Fruit fly (Drosophila melanogaster) whole organism, prepupa: ENCODE results near the gene CG11583.

Source experiments
- CG10631 ChIP-seq: fragments of 200-800 bp; sonication (Bioruptor generic); optimal IDR thresholded peaks from 2 replicates; lab custom pipeline; 2016; ENCODE audit warnings: missing biosample characterization, missing genetic modification characterization
- CG10669 ChIP-seq: fragments of 200-800 bp; sonication (Bioruptor generic); optimal IDR thresholded peaks from 3 replicates; lab custom pipeline; 2018; ENCODE audit warnings: missing biosample characterization, mild to moderate bottlenecking, missing genetic modification characterization, moderate library complexity
- CG11294 ChIP-seq: fragments of 200-800 bp; sonication (Bioruptor generic); IDR thresholded peaks from 2 replicates; pipeline ENCODE4 v1.3.6; 2022; ENCODE audit warnings: missing biosample characterization, missing genetic modification characterization
- CG11762 ChIP-seq: fragments of 200-800 bp; sonication (Bioruptor generic); optimal IDR thresholded peaks from 3 replicates; lab custom pipeline; 2016; ENCODE audit warnings: missing biosample characterization, missing genetic modification characterization; ENCODE audit not compliant: insufficient read depth
- CG11902 ChIP-seq: fragments of 200-800 bp; sonication (Bioruptor generic); optimal IDR thresholded peaks from 3 replicates; lab custom pipeline; 2016; ENCODE audit warnings: missing biosample characterization, missing genetic modification characterization
- CG15336 ChIP-seq: fragments of 200-800 bp; sonication (Bioruptor generic); IDR thresholded peaks from 2 replicates; pipeline ENCODE4 v1.3.6; 2022; ENCODE audit warnings: missing biosample characterization, missing genetic modification characterization
- CG1621 ChIP-seq: fragments of 200-800 bp; sonication (Bioruptor generic); optimal IDR thresholded peaks from 3 replicates; lab custom pipeline; 2018; ENCODE audit warnings: missing biosample characterization, mild to moderate bottlenecking, missing genetic modification characterization
- CG16779 ChIP-seq: fragments of 200-800 bp; sonication (Bioruptor generic); optimal IDR thresholded peaks from 3 replicates; lab custom pipeline; 2017; ENCODE audit warnings: missing biosample characterization, mild to moderate bottlenecking, missing genetic modification characterization
- CG31627 ChIP-seq: fragments of 200-800 bp; sonication (Bioruptor generic); optimal IDR thresholded peaks from 3 replicates; lab custom pipeline; 2016; ENCODE audit warnings: missing biosample characterization, missing genetic modification characterization
- CG32006 ChIP-seq: fragments of 200-800 bp; sonication (Bioruptor generic); optimal IDR thresholded peaks from 3 replicates; lab custom pipeline; 2017; ENCODE audit warnings: missing biosample characterization, mild to moderate bottlenecking, missing genetic modification characterization
- CG6163 ChIP-seq: fragments of 200-800 bp; sonication (Bioruptor generic); IDR thresholded peaks from 3 replicates; pipeline ENCODE4 v1.3.6; 2022; ENCODE audit warnings: missing biosample characterization, missing genetic modification characterization
- CG6276 ChIP-seq: fragments of 200-800 bp; sonication (Bioruptor generic); optimal IDR thresholded peaks from 2 replicates; lab custom pipeline; 2017; ENCODE audit warnings: missing biosample characterization, mild to moderate bottlenecking, missing genetic modification characterization
- CG6792 ChIP-seq: fragments of 200-800 bp; sonication (Bioruptor generic); optimal IDR thresholded peaks from 3 replicates; lab custom pipeline; 2016; ENCODE audit warnings: missing biosample characterization, missing genetic modification characterization
- CG8319 ChIP-seq: fragments of 200-800 bp; sonication (Bioruptor generic); optimal IDR thresholded peaks from 3 replicates; lab custom pipeline; 2016; ENCODE audit warnings: missing biosample characterization, missing genetic modification characterization
- CG9139 ChIP-seq: fragments of 200-800 bp; sonication (Bioruptor generic); optimal IDR thresholded peaks from 3 replicates; lab custom pipeline; 2017; ENCODE audit warnings: missing biosample characterization, mild to moderate bottlenecking, missing genetic modification characterization
- Eip75B ChIP-seq: fragments of 200-800 bp; sonication (Bioruptor generic); optimal IDR thresholded peaks from 3 replicates; lab custom pipeline; 2016; ENCODE audit warnings: missing biosample characterization, missing genetic modification characterization
- Ets21C ChIP-seq: fragments of 200-800 bp; sonication (Bioruptor generic); optimal IDR thresholded peaks from 3 replicates; lab custom pipeline; 2016; ENCODE audit warnings: missing biosample characterization, missing genetic modification characterization
- Gug ChIP-seq: fragments of 200-800 bp; sonication (Bioruptor generic); IDR thresholded peaks from 2 replicates; pipeline ENCODE4 v1.3.6; 2022; ENCODE audit warnings: missing biosample characterization, missing genetic modification characterization
- Hr39 ChIP-seq: fragments of 200-800 bp; sonication (Bioruptor generic); optimal IDR thresholded peaks from 2 replicates; lab custom pipeline; 2016; ENCODE audit warnings: missing biosample characterization, missing genetic modification characterization
- Hr4 ChIP-seq: fragments of 200-800 bp; sonication (Bioruptor generic); optimal IDR thresholded peaks from 3 replicates; lab custom pipeline; 2016; ENCODE audit warnings: missing biosample characterization, missing genetic modification characterization
- Met ChIP-seq: fragments of 200-800 bp; sonication (Bioruptor generic); optimal IDR thresholded peaks from 3 replicates; lab custom pipeline; 2016; ENCODE audit warnings: missing biosample characterization, missing genetic modification characterization
- Smox ChIP-seq: fragments of 200-800 bp; sonication (Bioruptor generic); optimal IDR thresholded peaks from 3 replicates; lab custom pipeline; 2016; ENCODE audit warnings: missing biosample characterization, missing genetic modification characterization
- Sox102F ChIP-seq: fragments of 200-800 bp; sonication (Bioruptor generic); optimal IDR thresholded peaks from 2 replicates; lab custom pipeline; 2016; ENCODE audit warnings: missing biosample characterization, mild to moderate bottlenecking, missing genetic modification characterization
- Sox14 ChIP-seq: fragments of 200-800 bp; sonication (Bioruptor generic); optimal IDR thresholded peaks from 3 replicates; lab custom pipeline; 2016; ENCODE audit warnings: missing biosample characterization, missing genetic modification characterization
- Sox15 ChIP-seq: fragments of 200-800 bp; sonication (Bioruptor generic); optimal IDR thresholded peaks from 3 replicates; lab custom pipeline; 2016; ENCODE audit warnings: missing biosample characterization, missing genetic modification characterization
- achi ChIP-seq: fragments of 200-800 bp; sonication (Bioruptor generic); optimal IDR thresholded peaks from 3 replicates; lab custom pipeline; 2016; ENCODE audit warnings: missing biosample characterization, missing genetic modification characterization
- cyc ChIP-seq: fragments of 200-800 bp; sonication (Bioruptor generic); optimal IDR thresholded peaks from 3 replicates; lab custom pipeline; 2016; ENCODE audit warnings: missing biosample characterization, missing genetic modification characterization
- dac ChIP-seq: fragments of 200-800 bp; sonication (Bioruptor generic); optimal IDR thresholded peaks from 2 replicates; lab custom pipeline; 2017; ENCODE audit warnings: missing biosample characterization, mild to moderate bottlenecking, missing genetic modification characterization
- dsx ChIP-seq: fragments of 200-800 bp; optimal IDR thresholded peaks from 3 replicates; lab custom pipeline; 2019; ENCODE audit warnings: missing biosample characterization, mild to moderate bottlenecking, missing genetic modification characterization, moderate library complexity; ENCODE audit not compliant: poor library complexity, severe bottlenecking
- esn ChIP-seq: fragments of 200-800 bp; sonication (Bioruptor generic); optimal IDR thresholded peaks from 2 replicates; lab custom pipeline; 2016; ENCODE audit warnings: missing biosample characterization, mild to moderate bottlenecking, missing genetic modification characterization, moderate library complexity
- fd59A ChIP-seq: fragments of 200-800 bp; sonication (Bioruptor generic); optimal IDR thresholded peaks from 2 replicates; lab custom pipeline; 2017; ENCODE audit warnings: missing biosample characterization, mild to moderate bottlenecking, missing genetic modification characterization, missing genetic modification reagents
- fkh ChIP-seq: fragments of 200-800 bp; sonication (Bioruptor generic); optimal IDR thresholded peaks from 3 replicates; lab custom pipeline; 2017; ENCODE audit warnings: missing biosample characterization, mild to moderate bottlenecking, missing genetic modification characterization, moderate library complexity
- lz ChIP-seq: fragments of 200-800 bp; sonication (Bioruptor generic); optimal IDR thresholded peaks from 3 replicates; lab custom pipeline; 2016; ENCODE audit warnings: missing biosample characterization, missing genetic modification characterization
- net ChIP-seq: fragments of 200-800 bp; sonication (Bioruptor generic); optimal IDR thresholded peaks from 3 replicates; lab custom pipeline; 2016; ENCODE audit warnings: missing biosample characterization, missing genetic modification characterization
- pdm3 ChIP-seq: fragments of 200-800 bp; sonication (Bioruptor generic); optimal IDR thresholded peaks from 3 replicates; lab custom pipeline; 2016; ENCODE audit warnings: missing biosample characterization, missing genetic modification characterization
- salr ChIP-seq, 2 experiments: fragments of 200-800 bp; sonication (Bioruptor generic); optimal IDR thresholded peaks; 3 replicates each; lab custom pipeline; 2016 to 2018; ENCODE audit warnings: missing biosample characterization in 2 of 2, missing genetic modification characterization in 2 of 2, mild to moderate bottlenecking in 1 of 2
- spab ChIP-seq: fragments of 200-800 bp; sonication (Bioruptor generic); optimal IDR thresholded peaks from 2 replicates; lab custom pipeline; 2017; ENCODE audit warnings: missing biosample characterization, mild to moderate bottlenecking, missing genetic modification characterization, missing genetic modification reagents
- ss ChIP-seq, 2 experiments: fragments of 200-800 bp; sonication (Bioruptor generic); optimal IDR thresholded peaks; 2 replicates in 1 of 2; 3 replicates in 1 of 2; lab custom pipeline; 2017 to 2018; ENCODE audit warnings: mild to moderate bottlenecking in 2 of 2, missing biosample characterization in 2 of 2, missing genetic modification characterization in 2 of 2, moderate library complexity in 1 of 2
- topi ChIP-seq: fragments of 200-800 bp; sonication (Bioruptor generic); optimal IDR thresholded peaks from 3 replicates; lab custom pipeline; 2016; ENCODE audit warnings: missing biosample characterization, missing genetic modification characterization

CG11583 gene

DNA sequence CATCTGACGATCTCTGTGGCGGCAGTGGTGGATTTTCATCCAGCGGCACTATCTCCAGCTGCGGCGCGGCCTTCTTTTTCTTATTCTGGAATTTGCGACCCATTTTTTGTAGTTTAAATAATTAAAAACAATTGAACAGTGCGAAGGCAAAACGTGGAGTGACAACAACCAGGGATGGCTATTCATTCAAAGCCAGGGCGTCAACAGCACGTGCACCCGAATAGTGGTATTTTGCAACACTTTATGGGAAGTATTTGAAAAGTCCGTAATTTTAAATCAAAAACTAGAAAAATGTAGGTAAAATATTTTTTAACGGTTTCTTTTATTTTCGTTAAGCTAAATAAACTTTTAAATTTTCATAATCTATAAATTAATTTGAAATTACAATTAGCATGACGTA is at the start of gene CG11583:
Gene CG11583, minus strand, starts transcription at position 191 of the 400 bp plus-strand sequence.
- TF ChIP-seq CG11762 (GFP tag; lab: Kevin White, UChicago) (no peak), Smox (GFP tag; lab: Kevin White, UChicago) (no peak), CG1621 (tag; lab: Kevin White, UChicago) (peak; percentile 82), CG16779 (tag; lab: Kevin White, UChicago) (no peak), dsx (no peak), Sox15 (GFP tag; lab: Kevin White, UChicago) (no peak), esn (peak; percentile 49)

DNA sequence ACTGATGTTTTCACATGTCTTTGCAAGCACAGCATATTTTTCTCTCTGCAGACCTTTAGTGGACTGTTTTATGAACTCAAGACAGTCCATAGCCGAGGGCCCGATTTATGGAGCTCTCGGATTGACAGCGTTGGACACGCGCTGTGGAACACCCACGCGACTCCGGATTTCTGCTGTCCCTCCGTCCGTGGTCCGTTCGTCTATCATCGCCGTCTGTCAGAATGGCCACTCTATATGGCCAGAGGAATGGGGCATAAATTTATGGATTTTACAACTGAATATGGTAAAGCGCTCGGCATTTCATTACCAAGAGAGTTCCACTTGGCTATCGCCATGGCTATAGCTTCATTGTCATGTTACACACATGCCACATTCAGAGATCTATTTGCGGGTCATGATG is 45.4 kb upstream of the CG11583 start:
- no peak for TF ChIP-seq Eip75B (GFP tag; lab: Kevin White, UChicago)
- no peak for TF ChIP-seq lz (GFP tag; lab: Kevin White, UChicago)
- TF ChIP-seq net (GFP tag; lab: Kevin White, UChicago) = no peak
- no peak for TF ChIP-seq Met (GFP tag; lab: Kevin White, UChicago)
- no peak for TF ChIP-seq CG31627 (GFP tag; lab: Kevin White, UChicago)
- no peak for TF ChIP-seq pdm3 (GFP tag; lab: Kevin White, UChicago)

DNA sequence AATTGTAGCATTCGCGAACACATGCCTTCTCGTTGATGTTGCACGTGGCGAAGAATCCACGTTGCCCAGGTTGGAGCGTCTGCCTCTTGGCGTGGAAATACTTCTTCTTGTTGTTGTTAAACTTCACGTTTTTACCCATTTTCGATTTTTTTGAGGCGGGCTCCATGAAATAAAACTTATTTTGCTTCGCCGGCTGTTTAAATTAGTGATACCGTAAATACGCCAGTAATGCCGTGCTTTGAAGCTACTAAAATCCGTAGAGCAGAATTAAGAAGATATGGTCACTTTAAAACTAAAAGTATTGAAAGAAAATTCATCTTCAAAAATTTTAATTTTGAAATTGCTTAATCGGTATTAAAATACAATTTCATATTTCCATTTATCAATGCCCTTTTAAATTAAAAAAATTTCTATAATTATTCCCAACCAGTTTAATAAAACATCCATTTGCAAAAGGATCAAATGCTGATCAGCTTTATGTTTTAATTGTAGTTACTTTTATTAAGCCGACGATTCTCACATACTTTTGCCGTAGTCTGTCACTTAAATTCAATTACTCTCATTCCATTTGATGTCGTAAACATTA is 39.5 kb upstream of the CG11583 start, which contains the start of gene CG15014:
Gene CG15014, minus strand, starts transcription at position 228 of the 586 bp plus-strand sequence.
- TF ChIP-seq topi (GFP tag; lab: Kevin White, UChicago) (no peak), CG15336 (GFP tag; lab: Robert Waterston, UW) (no peak)
- TF ChIP-seq, all 60 proteins: peak for 0

DNA sequence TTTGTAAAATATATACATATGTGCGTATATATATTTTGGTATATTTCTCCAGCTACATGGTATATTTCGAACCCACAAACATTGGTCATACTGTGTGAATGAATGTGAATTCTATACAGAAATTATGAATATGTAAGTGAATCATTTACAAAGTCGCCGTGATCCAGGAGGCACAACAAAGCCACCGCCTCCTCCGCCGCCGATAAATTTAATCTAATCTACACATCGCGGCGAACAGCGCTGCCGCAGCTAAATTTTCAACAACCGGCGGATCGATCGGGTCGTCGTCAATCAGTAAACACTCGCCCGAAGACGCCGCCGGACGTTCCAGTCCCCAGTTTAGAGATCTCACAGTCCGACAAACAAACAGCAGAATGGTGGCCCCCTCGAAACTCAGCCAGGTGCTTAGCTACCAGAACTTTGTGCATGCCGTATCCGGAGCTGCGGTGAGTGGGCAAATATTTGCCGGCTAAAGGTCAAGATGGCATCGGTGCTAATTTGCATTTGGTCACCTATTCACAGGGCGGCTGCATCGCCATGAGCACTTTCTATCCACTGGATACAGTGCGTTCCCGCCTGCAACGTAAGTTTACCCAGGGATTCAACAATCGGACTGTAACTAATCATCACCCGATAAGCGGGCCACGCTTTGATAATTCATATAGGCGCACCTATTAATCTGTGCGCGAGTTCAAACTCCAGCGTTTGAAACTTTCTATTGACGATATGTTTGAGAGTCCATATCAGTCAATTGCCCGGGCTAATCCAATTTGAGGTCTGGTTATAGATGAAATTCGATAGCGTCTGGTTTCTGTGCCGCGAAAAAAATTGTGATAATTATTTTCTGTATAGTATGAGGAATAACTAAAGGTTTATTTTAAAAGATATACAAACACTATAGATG is 36.3 kb upstream of the CG11583 start, which contains the start of gene PMP34:
Gene PMP34, plus strand, starts transcription at position 79 of the 904 bp plus-strand sequence.
- TF ChIP-seq fkh (peak; percentile 60), dsx (peak; percentile 71), CG15336 (GFP tag; lab: Robert Waterston, UW) (0 out of 2 replicates have a peak, but pooled peaks have one; percentile 10), net (GFP tag; lab: Kevin White, UChicago) (no peak)

DNA sequence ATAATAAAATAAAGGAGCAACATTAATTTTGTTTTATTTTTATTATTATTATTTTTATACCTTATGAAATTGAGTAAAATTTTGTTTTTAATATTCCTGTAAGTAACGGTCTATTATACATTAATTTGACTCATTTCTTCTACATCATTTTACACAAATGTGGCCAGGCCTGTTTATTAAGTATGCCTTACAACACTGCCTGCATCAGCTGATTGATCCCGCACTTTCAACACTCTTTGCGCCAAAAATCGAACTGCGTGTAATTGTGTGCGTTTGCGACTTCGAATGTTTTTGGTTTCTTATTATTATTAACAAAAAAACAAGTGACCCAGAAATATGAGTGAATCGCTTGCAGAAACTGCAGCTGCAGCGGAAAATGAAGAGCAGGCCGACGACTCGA is 30.7 kb upstream of the CG11583 start, which contains the start of gene Claspin:
Gene Claspin, plus strand, starts transcription at position 185 of the 400 bp plus-strand sequence.
- TF ChIP-seq Sox15 (GFP tag; lab: Kevin White, UChicago) (peak; percentile 8), spab (GFP tag; lab: Kevin White, UChicago) (no peak), Gug (GFP tag; lab: Robert Waterston, UW) (no peak), ss (GFP tag; optimal IDR thresholded peaks at IDR 0.05; lab: Kevin White, UChicago) (no peak), dac (GFP tag; lab: Kevin White, UChicago) (no peak), salr (GFP tag; optimal IDR thresholded peaks at IDR 0.05; lab: Kevin White, UChicago) (no peak), Ets21C (GFP tag; lab: Kevin White, UChicago) (no peak), dsx (no peak), CG32006 (GFP tag; lab: Kevin White, UChicago) (no peak), CG6276 (GFP tag; lab: Kevin White, UChicago) (no peak), CG11294 (no peak), esn (peak; percentile 53), cyc (GFP tag; lab: Kevin White, UChicago) (peak; percentile 38), CG6163 (GFP tag; lab: Robert Waterston, UW) (no peak; the same call in 2 of the 3 replicates), Sox102F (GFP tag; lab: Kevin White, UChicago) (no peak), CG10669 (GFP tag; lab: Kevin White, UChicago) (no peak), CG9139 (no peak), CG10631 (GFP tag; lab: Kevin White, UChicago) (no peak), CG8319 (GFP tag; lab: Kevin White, UChicago) (no peak), CG1621 (tag; lab: Kevin White, UChicago) (no peak), achi (GFP tag; lab: Kevin White, UChicago) (no peak), CG31627 (GFP tag; lab: Kevin White, UChicago) (peak; percentile 53), Sox14 (GFP tag; lab: Kevin White, UChicago) (no peak), Hr39 (no peak), CG6792 (GFP tag; lab: Kevin White, UChicago) (no peak), fd59A (GFP tag; lab: Kevin White, UChicago) (no peak), CG11902 (GFP tag; lab: Kevin White, UChicago) (no peak), CG15336 (GFP tag; lab: Robert Waterston, UW) (no peak), Hr4 (no peak), pdm3 (GFP tag; lab: Kevin White, UChicago) (no peak)
